Fruit fly (Drosophila melanogaster) ovary, adult (tissue): ENCODE results near the gene CG7382.

ENCODE experiments used
- CG17801 ChIP-seq: fragments of 200-800 bp; optimal IDR thresholded peaks from 2 replicates; lab custom pipeline; 2019; ENCODE audit warnings: missing biosample characterization, mild to moderate bottlenecking, missing genetic modification characterization, moderate library complexity; ENCODE audit not compliant: partially characterized antibody

Gene CG7382

dm6 chr2L:5496468-5497093 is 23.1 kb downstream of the CG7382 start:
- no peak for TF ChIP-seq CG17801

DNA sequence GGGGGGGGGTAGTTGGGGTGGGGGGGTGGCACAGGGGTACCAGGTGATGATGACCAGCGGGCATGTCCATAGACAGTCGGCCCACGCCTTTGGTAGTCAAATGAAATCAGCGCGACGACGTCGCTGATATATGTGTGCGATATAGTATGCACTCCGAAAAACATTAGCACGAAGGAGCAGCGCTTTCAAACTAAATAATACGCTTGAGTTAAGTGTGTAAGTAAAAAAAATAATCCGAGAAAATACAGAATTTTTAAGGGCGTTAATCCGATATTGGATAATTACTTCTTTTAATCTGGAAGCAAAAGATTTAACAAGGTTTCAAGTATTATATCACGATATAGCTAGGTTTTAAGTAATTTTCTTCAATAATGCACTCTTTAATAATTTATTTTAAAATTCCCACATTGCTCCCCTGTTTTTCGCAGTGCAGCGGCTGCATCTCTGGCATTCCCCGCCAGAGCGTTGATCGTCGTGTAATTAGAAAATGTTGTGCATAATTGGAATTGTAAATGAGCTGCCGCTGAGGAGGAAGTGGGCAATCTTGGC is 24.8 kb downstream of the CG7382 start:
- no peak for TF ChIP-seq CG17801

- TF ChIP-seq CG17801: no peak
These were observed 25.7 kb downstream of the CG7382 start for dm6 chr2L:5493907-5494404.

DNA sequence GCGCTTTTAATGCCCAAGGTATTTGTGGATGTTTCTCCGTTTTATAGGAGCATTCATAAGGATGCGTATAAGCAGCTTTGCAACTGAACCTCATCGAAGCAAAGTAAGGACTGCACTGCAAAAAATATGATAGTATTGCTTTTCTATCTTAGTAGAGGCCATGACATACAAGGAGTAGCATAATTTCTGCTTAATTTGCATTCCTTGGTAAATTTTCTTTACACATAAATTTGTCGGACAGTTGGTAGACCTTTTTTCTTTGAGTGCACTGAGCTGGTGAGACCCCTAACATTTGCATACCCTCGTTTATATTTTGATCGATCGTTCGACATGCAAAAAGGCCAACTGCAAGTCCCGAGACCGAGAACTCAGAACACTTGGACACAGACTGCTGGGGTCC is 26.8 kb downstream of the CG7382 start:
- TF ChIP-seq CG17801: no peak

DNA sequence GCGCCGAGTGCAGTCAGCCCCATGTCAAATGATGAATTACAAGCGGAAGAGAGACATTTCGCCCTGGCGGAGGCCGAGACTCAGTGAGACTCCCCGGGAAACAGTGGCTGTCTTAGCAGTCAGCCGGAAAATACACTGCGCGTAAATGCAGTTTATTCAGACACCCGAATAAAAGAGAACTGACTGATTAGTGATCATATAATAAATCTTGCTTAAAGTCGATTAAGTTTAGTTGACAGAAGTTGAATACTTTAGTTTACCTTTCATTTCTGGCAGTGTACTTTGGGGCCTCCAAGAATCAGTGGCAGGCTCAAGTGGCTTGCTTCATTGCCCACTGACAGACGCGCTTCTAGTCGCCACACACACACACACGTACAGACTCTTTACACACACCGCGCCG is 28.5 kb downstream of the CG7382 start:
- no peak for TF ChIP-seq CG17801

DNA sequence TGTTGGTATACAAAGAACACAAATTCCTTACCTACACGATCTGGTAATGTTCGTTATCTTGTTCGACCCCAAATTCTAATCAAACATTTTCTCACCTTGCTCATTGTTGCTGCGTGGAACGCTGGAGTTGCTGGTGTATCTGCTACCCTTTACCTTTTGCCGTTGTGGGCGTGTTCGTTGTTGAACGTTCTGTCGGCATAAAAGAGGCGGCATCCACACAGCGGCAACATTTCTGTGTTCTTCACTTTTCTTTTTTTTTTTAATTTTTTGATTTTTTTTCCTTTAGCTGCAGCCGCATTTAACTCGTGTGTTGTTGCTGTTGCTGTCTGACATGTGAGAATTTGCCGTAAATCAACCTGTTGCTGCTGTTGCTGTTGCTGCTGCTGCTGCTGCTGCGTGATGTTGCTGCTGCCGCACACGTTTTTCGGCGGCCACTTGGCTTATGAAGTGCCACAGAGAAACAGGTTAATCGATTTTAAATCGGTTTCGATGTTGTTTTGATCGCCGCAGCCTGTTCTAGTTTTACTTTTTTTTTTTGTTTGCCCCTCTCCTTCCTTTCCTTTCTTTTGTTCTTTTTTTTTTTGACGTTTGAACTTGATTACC is 29.8 kb downstream of the CG7382 start:
- no peak for TF ChIP-seq CG17801

- no peak for TF ChIP-seq CG17801
These were observed 30.5 kb downstream of the CG7382 start for dm6 chr2L:5489084-5489617.

DNA sequence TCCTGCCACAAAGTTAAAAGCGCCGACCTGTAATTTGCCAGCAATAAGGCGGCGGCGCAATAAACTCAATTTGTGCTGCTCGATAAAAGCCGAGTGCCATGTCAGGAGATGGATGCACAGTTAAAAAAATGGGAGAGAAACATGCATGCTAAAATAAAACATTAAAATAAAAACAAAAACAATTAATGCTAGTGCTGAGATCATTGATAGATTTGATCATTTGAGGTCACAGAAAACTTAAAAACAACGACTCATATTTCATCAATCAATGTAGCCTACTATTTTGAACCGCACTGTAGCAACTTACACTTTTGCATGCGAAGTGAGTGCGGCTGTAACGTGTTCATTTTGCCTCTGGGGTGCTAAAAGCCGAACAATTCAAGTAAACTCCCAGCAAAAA is 36.6 kb downstream of the CG7382 start:
- TF ChIP-seq CG17801: no peak

- TF ChIP-seq CG17801: no peak
These were observed 39.7 kb downstream of the CG7382 start for dm6 chr2L:5479971-5480370.

dm6 chr2L:5479128-5479527 is 40.6 kb downstream of the CG7382 start:
- TF ChIP-seq CG17801: no peak

dm6 chr2L:5478273-5478672 is 41.4 kb downstream of the CG7382 start:
- TF ChIP-seq CG17801: no peak

- no peak for TF ChIP-seq CG17801
These were observed 43.0 kb downstream of the CG7382 start for dm6 chr2L:5476699-5477098.

DNA sequence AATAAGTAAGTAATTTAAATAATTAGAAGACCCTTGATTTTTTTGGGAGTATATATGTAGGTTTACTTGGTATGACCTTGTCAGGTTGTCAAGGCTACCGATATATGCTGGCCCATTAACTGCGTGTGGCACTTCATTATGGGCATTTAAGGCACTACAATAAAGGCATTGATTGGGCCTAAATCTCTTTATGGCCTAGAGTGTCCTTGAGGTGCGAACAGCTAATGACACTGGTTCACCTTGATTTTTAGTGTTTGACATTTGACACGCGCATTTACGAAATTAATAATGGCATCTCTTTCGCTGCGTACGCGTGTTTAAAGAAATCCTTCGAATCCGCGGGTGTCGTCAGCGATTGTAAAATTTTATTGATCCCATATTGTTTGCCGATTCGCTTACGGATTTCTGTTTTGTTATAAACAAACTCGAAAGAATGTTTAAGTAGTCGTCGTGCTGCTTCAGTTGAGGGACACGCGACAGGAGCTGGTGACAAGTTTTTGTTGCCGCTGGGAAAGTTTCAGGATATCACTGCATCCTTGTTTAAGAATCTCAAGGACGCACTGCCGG is 45.7 kb downstream of the CG7382 start:
- TF ChIP-seq CG17801: no peak

DNA sequence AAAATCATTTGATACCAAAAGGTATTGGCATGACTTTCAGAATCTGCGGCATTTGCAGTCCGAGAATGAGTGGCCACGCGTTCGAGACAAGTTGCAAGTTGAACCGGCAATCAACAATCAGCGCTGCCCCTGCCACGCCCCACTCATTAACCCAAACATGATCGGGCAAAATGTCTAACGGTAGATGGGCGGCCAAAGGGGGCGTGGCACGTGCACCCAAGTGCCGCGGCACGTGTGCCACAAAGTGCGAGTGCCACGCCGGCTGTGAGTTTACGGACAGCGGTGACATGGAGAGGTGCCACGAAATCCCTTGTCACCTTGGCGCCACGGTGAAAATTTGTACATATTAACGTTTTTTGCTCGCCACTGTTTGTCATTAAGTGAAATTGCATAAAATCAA is 50.3 kb downstream of the CG7382 start:
- TF ChIP-seq CG17801: no peak
